Fruit fly (Drosophila melanogaster) whole organism, embryonic: ENCODE data around the gene Dlip2.
A peak's percentile ranks its signal among the peaks of the same experiment; 100 is the strongest.

Source experiments
- B-H1 ChIP-seq: fragments of 200-800 bp; sonication (Bioruptor generic); IDR thresholded peaks from 3 replicates; pipeline ENCODE4 v1.3.6; 2022; ENCODE audit warnings: missing biosample characterization, missing genetic modification characterization
- BEAF-32 ChIP-seq: fragments of 200-800 bp; sonication (Bioruptor generic); optimal IDR thresholded peaks from 3 replicates; lab custom pipeline; 2017; ENCODE audit warnings: missing biosample characterization, missing genetic modification characterization, mild to moderate bottlenecking, moderate library complexity, missing genetic modification reagents
- Bgb ChIP-seq: fragments of 200-800 bp; sonication (Bioruptor generic); IDR thresholded peaks from 2 replicates; pipeline ENCODE4 v1.3.6; 2022; ENCODE audit warnings: missing biosample characterization, missing genetic modification characterization; ENCODE audit not compliant: partially characterized antibody
- Bteb2 ChIP-seq: fragments of 200-800 bp; sonication (Bioruptor generic); optimal IDR thresholded peaks from 2 replicates; lab custom pipeline; 2016; ENCODE audit warnings: missing biosample characterization, missing genetic modification characterization
- CG10431 ChIP-seq: fragments of 200-800 bp; sonication (Bioruptor generic); optimal IDR thresholded peaks from 3 replicates; lab custom pipeline; 2018; ENCODE audit warnings: missing biosample characterization, mild to moderate bottlenecking, missing genetic modification characterization
- CG11093 ChIP-seq: fragments of 200-800 bp; sonication (Bioruptor generic); IDR thresholded peaks from 3 replicates; pipeline ENCODE4 v1.3.6; 2022; ENCODE audit warnings: missing biosample characterization, missing genetic modification characterization
- CG11560 ChIP-seq: fragments of 200-800 bp; sonication (Bioruptor generic); IDR thresholded peaks from 3 replicates; pipeline ENCODE4 v1.3.6; 2022; ENCODE audit warnings: missing biosample characterization, missing genetic modification characterization
- CG12071 ChIP-seq: fragments of 200-800 bp; sonication (Bioruptor generic); optimal IDR thresholded peaks from 3 replicates; lab custom pipeline; 2018; ENCODE audit warnings: missing biosample characterization, mild to moderate bottlenecking, missing genetic modification characterization
- CG15696 ChIP-seq: fragments of 200-800 bp; sonication (Bioruptor generic); optimal IDR thresholded peaks from 2 replicates; lab custom pipeline; 2019; ENCODE audit warnings: missing biosample characterization, mild to moderate bottlenecking, missing genetic modification characterization, moderate library complexity
- CG2202 ChIP-seq: fragments of 200-800 bp; sonication (Bioruptor generic); optimal IDR thresholded peaks from 2 replicates; lab custom pipeline; 2018; ENCODE audit warnings: missing biosample characterization, mild to moderate bottlenecking, missing genetic modification characterization
- CG3838 ChIP-seq: fragments of 200-800 bp; sonication (Bioruptor generic); optimal IDR thresholded peaks from 3 replicates; lab custom pipeline; 2016; ENCODE audit warnings: missing biosample characterization, missing genetic modification characterization
- CG4617 ChIP-seq: fragments of 200-800 bp; sonication (Bioruptor generic); optimal IDR thresholded peaks from 3 replicates; lab custom pipeline; 2016; ENCODE audit warnings: missing biosample characterization, missing genetic modification characterization, borderline replicate concordance
- CG5180 ChIP-seq: fragments of 200-800 bp; sonication (Bioruptor generic); optimal IDR thresholded peaks from 3 replicates; lab custom pipeline; 2017; ENCODE audit warnings: missing biosample characterization, missing genetic modification characterization, mild to moderate bottlenecking, moderate library complexity, missing genetic modification reagents
- CG6175 ChIP-seq: fragments of 200-800 bp; sonication (Bioruptor generic); IDR thresholded peaks from 3 replicates; pipeline ENCODE4 v1.3.6; 2022; ENCODE audit warnings: missing biosample characterization, missing genetic modification characterization
- CG6254 ChIP-seq: fragments of 200-800 bp; sonication (Bioruptor generic); optimal IDR thresholded peaks from 3 replicates; lab custom pipeline; 2017; ENCODE audit warnings: mild to moderate bottlenecking, missing biosample characterization, missing genetic modification reagents, missing genetic modification characterization
- CG6689 ChIP-seq: fragments of 200-800 bp; sonication (Bioruptor generic); IDR thresholded peaks from 2 replicates; pipeline ENCODE4 v1.3.6; 2022; ENCODE audit warnings: missing biosample characterization, missing genetic modification characterization
- CG6854 ChIP-seq: fragments of 200-800 bp; sonication (Bioruptor generic); optimal IDR thresholded peaks from 3 replicates; lab custom pipeline; 2017; ENCODE audit warnings: missing biosample characterization, mild to moderate bottlenecking, missing genetic modification characterization
- CG7928 ChIP-seq: fragments of 200-800 bp; sonication (Bioruptor generic); optimal IDR thresholded peaks from 2 replicates; lab custom pipeline; 2017; ENCODE audit warnings: missing biosample characterization, mild to moderate bottlenecking, missing genetic modification characterization
- CG8281 ChIP-seq: fragments of 200-800 bp; sonication (Bioruptor generic); optimal IDR thresholded peaks from 2 replicates; lab custom pipeline; 2018; ENCODE audit warnings: missing biosample characterization, mild to moderate bottlenecking, missing genetic modification characterization, moderate library complexity
- Doc2 ChIP-seq: fragments of 200-800 bp; sonication (Bioruptor generic); IDR thresholded peaks from 2 replicates; pipeline ENCODE4 v1.3.6; 2022; ENCODE audit warnings: missing biosample characterization, missing genetic modification characterization
- E2f2 ChIP-seq: fragments of 200-800 bp; sonication (Bioruptor generic); IDR thresholded peaks from 2 replicates; pipeline ENCODE4 v1.3.6; 2022; ENCODE audit warnings: missing biosample characterization, missing genetic modification characterization
- Fer1 ChIP-seq: fragments of 200-800 bp; sonication (Bioruptor generic); optimal IDR thresholded peaks from 2 replicates; lab custom pipeline; 2017; ENCODE audit warnings: missing biosample characterization, mild to moderate bottlenecking, missing genetic modification characterization
- Gug ChIP-seq: fragments of 200-800 bp; sonication (Bioruptor generic); IDR thresholded peaks from 4 replicates; pipeline ENCODE4 v1.3.6; 2022; ENCODE audit warnings: missing biosample characterization, missing genetic modification characterization
- HLH3B ChIP-seq: fragments of 200-800 bp; sonication (Bioruptor generic); IDR thresholded peaks from 2 replicates; pipeline ENCODE4 v1.3.6; 2022; ENCODE audit warnings: missing biosample characterization, missing genetic modification characterization
- Hr39 ChIP-seq: fragments of >200 bp; optimal IDR thresholded peaks from 2 replicates; lab custom pipeline; 2017
- Lim3 ChIP-seq: fragments of 200-800 bp; sonication (Bioruptor generic); IDR thresholded peaks from 2 replicates; pipeline ENCODE4 v1.3.6; 2022; ENCODE audit warnings: missing biosample characterization, missing genetic modification characterization
- MESR4 ChIP-seq: fragments of 200-800 bp; sonication (Bioruptor generic); optimal IDR thresholded peaks from 2 replicates; lab custom pipeline; 2018; ENCODE audit warnings: missing biosample characterization, mild to moderate bottlenecking, missing genetic modification characterization, moderate library complexity
- Med ChIP-seq: fragments of 200-800 bp; sonication (Bioruptor generic); peaks from one replicate; lab custom pipeline; 2016; ENCODE audit warnings: missing biosample characterization, missing genetic modification characterization, mild to moderate bottlenecking, inconsistent platforms, moderate library complexity
- Myb ChIP-seq: fragments of 200-800 bp; sonication (Bioruptor generic); optimal IDR thresholded peaks from 2 replicates; lab custom pipeline; 2016; ENCODE audit warnings: missing biosample characterization, missing genetic modification characterization
- Oaz ChIP-seq: fragments of 200-800 bp; sonication (Bioruptor generic); IDR thresholded peaks from 2 replicates; pipeline ENCODE4 v1.3.6; 2022; ENCODE audit warnings: missing biosample characterization, missing genetic modification characterization
- Oli ChIP-seq: fragments of 200-800 bp; sonication (Bioruptor generic); optimal IDR thresholded peaks from 2 replicates; lab custom pipeline; 2018; ENCODE audit warnings: missing biosample characterization, mild to moderate bottlenecking, missing genetic modification characterization, moderate library complexity
- Sox102F ChIP-seq: fragments of 200-800 bp; sonication (Bioruptor generic); optimal IDR thresholded peaks from 2 replicates; lab custom pipeline; 2018; ENCODE audit warnings: missing biosample characterization, mild to moderate bottlenecking, missing genetic modification characterization, moderate library complexity
- ac ChIP-seq: fragments of 200-800 bp; sonication (Bioruptor generic); optimal IDR thresholded peaks from 3 replicates; lab custom pipeline; 2017; ENCODE audit warnings: missing biosample characterization, mild to moderate bottlenecking, missing genetic modification characterization
- al ChIP-seq: fragments of 200-800 bp; sonication (Bioruptor generic); IDR thresholded peaks from 2 replicates; pipeline ENCODE4 v1.3.6; 2022; ENCODE audit warnings: missing biosample characterization, missing genetic modification characterization
- ato ChIP-seq: fragments of 200-800 bp; sonication (Bioruptor generic); IDR thresholded peaks from 2 replicates; pipeline ENCODE4 v1.3.6; 2022; ENCODE audit warnings: missing biosample characterization, missing genetic modification characterization; ENCODE audit not compliant: partially characterized antibody
- crol ChIP-seq: fragments of 200-800 bp; sonication (Bioruptor generic); IDR thresholded peaks from 2 replicates; pipeline ENCODE4 v1.3.6; 2022; ENCODE audit warnings: missing biosample characterization, missing genetic modification characterization
- dati ChIP-seq: fragments of 200-800 bp; sonication (Bioruptor generic); IDR thresholded peaks from 2 replicates; pipeline ENCODE4 v1.3.6; 2022; ENCODE audit warnings: missing biosample characterization, missing genetic modification characterization
- dimm ChIP-seq: fragments of 200-800 bp; sonication (Bioruptor generic); IDR thresholded peaks from 2 replicates; pipeline ENCODE4 v1.3.6; 2022; ENCODE audit warnings: missing biosample characterization, missing genetic modification characterization
- eve ChIP-seq, 2 experiments: fragments of >200 bp; optimal IDR thresholded peaks; 2 replicates each; lab custom pipeline; 2017; ENCODE audit warnings: missing biosample characterization in 2 of 2, missing genetic modification characterization in 2 of 2
- ewg ChIP-seq: fragments of 200-800 bp; sonication (Bioruptor generic); optimal IDR thresholded peaks from 3 replicates; lab custom pipeline; 2017; ENCODE audit warnings: mild to moderate bottlenecking, missing biosample characterization, missing genetic modification reagents, missing genetic modification characterization
- ftz-f1 ChIP-seq: fragments of 200-800 bp; sonication (Bioruptor generic); optimal IDR thresholded peaks from 2 replicates; lab custom pipeline; 2016; ENCODE audit warnings: missing biosample characterization, missing genetic modification characterization
- gcm ChIP-seq: fragments of 200-800 bp; sonication (Bioruptor generic); optimal IDR thresholded peaks from 2 replicates; lab custom pipeline; 2019; ENCODE audit warnings: missing biosample characterization, mild to moderate bottlenecking, missing genetic modification characterization, moderate library complexity
- gcm2 ChIP-seq: fragments of 200-800 bp; sonication (Bioruptor generic); optimal IDR thresholded peaks from 2 replicates; lab custom pipeline; 2016; ENCODE audit warnings: missing biosample characterization, missing genetic modification characterization
- ind ChIP-seq: fragments of 200-800 bp; sonication (Bioruptor generic); optimal IDR thresholded peaks from 3 replicates; lab custom pipeline; 2016; ENCODE audit warnings: missing biosample characterization, missing genetic modification characterization
- oc ChIP-seq: fragments of 200-800 bp; sonication (Bioruptor generic); optimal IDR thresholded peaks from 2 replicates; lab custom pipeline; 2018; ENCODE audit warnings: missing biosample characterization, mild to moderate bottlenecking, missing genetic modification characterization, moderate library complexity
- odd ChIP-seq: fragments of 200-800 bp; sonication (Bioruptor generic); optimal IDR thresholded peaks from 2 replicates; lab custom pipeline; 2017; ENCODE audit warnings: missing biosample characterization, mild to moderate bottlenecking, missing genetic modification characterization
- pnt ChIP-seq: fragments of 200-800 bp; sonication (Bioruptor generic); optimal IDR thresholded peaks from 3 replicates; lab custom pipeline; 2016; ENCODE audit warnings: missing biosample characterization, missing genetic modification characterization
- prd ChIP-seq, 3 experiments: fragments of >200 bp in 2 of 3; fragments of 200-800 bp in 1 of 3; sonication (Bioruptor generic) in 1 of 3; optimal IDR thresholded peaks in 2 of 3; IDR thresholded peaks in 1 of 3; 2 replicates in 2 of 3; 3 replicates in 1 of 3; pipeline versions ENCODE4 v1.3.6 to Lab custom; 2017 to 2022; ENCODE audit warnings: missing biosample characterization in 1 of 3, missing genetic modification characterization in 1 of 3
- sd ChIP-seq: fragments of 200-800 bp; sonication (Bioruptor generic); optimal IDR thresholded peaks from 3 replicates; lab custom pipeline; 2018; ENCODE audit warnings: missing biosample characterization, mild to moderate bottlenecking, missing genetic modification characterization, moderate library complexity
- sug ChIP-seq: fragments of 200-800 bp; optimal IDR thresholded peaks from 2 replicates; lab custom pipeline; 2019; ENCODE audit warnings: missing biosample characterization, mild to moderate bottlenecking, missing genetic modification characterization, moderate library complexity
- trem ChIP-seq: fragments of 200-800 bp; optimal IDR thresholded peaks from 3 replicates; lab custom pipeline; 2019; ENCODE audit warnings: missing biosample characterization, mild to moderate bottlenecking, missing genetic modification characterization, moderate library complexity
- wdn ChIP-seq: fragments of 200-800 bp; sonication (Bioruptor generic); IDR thresholded peaks from 2 replicates; pipeline ENCODE4 v1.3.6; 2022; ENCODE audit warnings: missing biosample characterization, missing genetic modification characterization

The Dlip2 gene

dm6 chr3R:4641616-4642102, 3.8 kb downstream of the Dlip2 start, which contains the start of the genes CG9775, MED31 and slx1 (continued):
- TF ChIP-seq CG6689 = peak; percentile 91
- TF ChIP-seq CG5180 (GFP tag; lab: Kevin White, UChicago) = peak; percentile 14
- TF ChIP-seq oc (tag; lab: Kevin White, UChicago) = peak; percentile 75
- TF ChIP-seq Doc2 (GFP tag; lab: Robert Waterston, UW) = no peak
- peak; percentile 21; the same call in 1 of the 2 replicates for TF ChIP-seq Bgb
- 0 out of 2 replicates have a peak, but pooled peaks have one; percentile 21 for TF ChIP-seq dati (GFP tag; lab: Robert Waterston, UW)
- TF ChIP-seq B-H1 (GFP tag; lab: Robert Waterston, UW) = peak; percentile 48; the same call in 1 of the 3 replicates
- TF ChIP-seq odd = peak; percentile 33
- TF ChIP-seq Fer1 = peak; percentile 57
- no peak for TF ChIP-seq CG3838 (GFP tag; lab: Kevin White, UChicago)
- peak; percentile 68 for TF ChIP-seq gcm
- TF ChIP-seq CG6254 = peak; percentile 65
- TF ChIP-seq wdn (GFP tag; lab: Robert Waterston, UW) = peak; percentile 66
- TF ChIP-seq CG6854 (GFP tag; lab: Kevin White, UChicago) = no peak
- no peak for TF ChIP-seq CG12071
- peak; percentile 74 for TF ChIP-seq Med (GFP tag; lab: Kevin White, UChicago)
- peak; percentile 72 for TF ChIP-seq al (GFP tag; lab: Robert Waterston, UW)
- TF ChIP-seq pnt (GFP tag; lab: Kevin White, UChicago) = peak; percentile 72
- TF ChIP-seq CG15696 (tag; lab: Kevin White, UChicago) = peak; percentile 70
- no peak for TF ChIP-seq Bteb2 (GFP tag; lab: Kevin White, UChicago)
- no peak for TF ChIP-seq ato (GFP tag; lab: Robert Waterston, UW)
- TF ChIP-seq HLH3B (GFP tag; lab: Robert Waterston, UW) = peak; percentile 65; the same call in 1 of the 2 replicates
- peak; percentile 82 for TF ChIP-seq trem (tag; lab: Kevin White, UChicago)
- TF ChIP-seq CG2202 (tag; lab: Kevin White, UChicago) = peak; percentile 38
- TF ChIP-seq ftz-f1 (GFP tag; lab: Kevin White, UChicago) = no peak
- no peak for TF ChIP-seq Hr39
- TF ChIP-seq ewg (GFP tag; lab: Kevin White, UChicago) = peak; percentile 53
- no peak for TF ChIP-seq CG8281
- TF ChIP-seq sd (tag; lab: Kevin White, UChicago) = no peak
- TF ChIP-seq Myb (GFP tag; lab: Kevin White, UChicago) = no peak
- TF ChIP-seq, all 482 proteins: peak for 288

- TF ChIP-seq gcm2 (GFP tag; lab: Kevin White, UChicago) = no peak
- no peak for TF ChIP-seq CG6175
- no peak for TF ChIP-seq dimm (GFP tag; lab: Robert Waterston, UW)
- no peak for TF ChIP-seq Gug (GFP tag; lab: Robert Waterston, UW)
- peak; percentile 10 for TF ChIP-seq CG4617
- TF ChIP-seq BEAF-32 = no peak
- no peak for TF ChIP-seq CG10431 (GFP tag; lab: Kevin White, UChicago)
- no peak for TF ChIP-seq CG11560 (tag; lab: Robert Waterston, UW)
- peak; percentile 94 for TF ChIP-seq MESR4 (GFP tag; lab: Kevin White, UChicago)
- TF ChIP-seq Lim3 (GFP tag; lab: Robert Waterston, UW) = no peak
- TF ChIP-seq Sox102F (GFP tag; lab: Kevin White, UChicago) = no peak
- TF ChIP-seq Oli (tag; lab: Kevin White, UChicago) = no peak
- no peak for TF ChIP-seq ac (GFP tag; lab: Kevin White, UChicago)
- TF ChIP-seq CG7928 (GFP tag; lab: Kevin White, UChicago) = no peak
- TF ChIP-seq Oaz (GFP tag; lab: Robert Waterston, UW) = no peak
- TF ChIP-seq sug (tag; lab: Kevin White, UChicago) = no peak
- 0 out of 2 replicates have a peak, but pooled peaks have one; percentile 6 for TF ChIP-seq crol (GFP tag; lab: Robert Waterston, UW)
- no peak for TF ChIP-seq ind
- TF ChIP-seq eve (GFP tag; optimal IDR thresholded peaks at IDR 0.05; lab: Kevin White, UChicago) = no peak
- no peak for TF ChIP-seq CG11093 (GFP tag; lab: Robert Waterston, UW)
- no peak for TF ChIP-seq E2f2 (GFP tag; lab: Robert Waterston, UW)
- TF ChIP-seq prd (optimal IDR thresholded peaks at IDR 0.05; lab: Kevin White, UChicago) = no peak
- TF ChIP-seq prd (GFP tag; IDR thresholded peaks at IDR 0.05; lab: Robert Waterston, UW) = no peak
Observed at dm6 chr3R:4641254-4641573, 4.2 kb downstream of the Dlip2 start.
